Fruit fly (Drosophila melanogaster): ENCODE data around the gene SPE.

The SPE gene

dm6 chr3R:23674369-23674768 lies 11.7 kb upstream of the SPE start:
- TF ChIP-seq Gug (GFP tag; IDR thresholded peaks at IDR 0.05) (no peak), fkh (GFP tag; optimal IDR thresholded peaks at IDR 0.05) (no peak), fd85E (GFP tag; optimal IDR thresholded peaks at IDR 0.05) (no peak), Hr4 (GFP tag; optimal IDR thresholded peaks at IDR 0.05) (peak; percentile 37), Sox15 (GFP tag; optimal IDR thresholded peaks at IDR 0.05) (no peak), Sox14 (GFP tag; optimal IDR thresholded peaks at IDR 0.05) (no peak), CG8119 (GFP tag; IDR thresholded peaks at IDR 0.05) (peak; percentile 37; the same call in 1 of the 3 replicates), CG6854 (GFP tag; optimal IDR thresholded peaks at IDR 0.05) (no peak), topi (GFP tag; optimal IDR thresholded peaks at IDR 0.05) (peak; percentile 29), svp (GFP tag) (peak; percentile 76), salr (GFP tag; optimal IDR thresholded peaks at IDR 0.05) (no peak), CG34406 (GFP tag; optimal IDR thresholded peaks at IDR 0.05) (peak; percentile 44), Blimp-1 (GFP tag; optimal IDR thresholded peaks at IDR 0.05) (no peak), Lpt (GFP tag; optimal IDR thresholded peaks at IDR 0.05) (no peak), Hr39 (GFP tag; optimal IDR thresholded peaks at IDR 0.05) (peak; percentile 5), Ets96B (tag; optimal IDR thresholded peaks at IDR 0.05) (no peak), net (GFP tag; optimal IDR thresholded peaks at IDR 0.05) (peak; percentile 37), achi (GFP tag; optimal IDR thresholded peaks at IDR 0.05) (peak; percentile 19), CG4318 (GFP tag; optimal IDR thresholded peaks at IDR 0.05) (no peak), CG11294 (GFP tag; IDR thresholded peaks at IDR 0.05) (no peak), Met (GFP tag; optimal IDR thresholded peaks at IDR 0.05) (peak; percentile 32), CG32006 (GFP tag; optimal IDR thresholded peaks at IDR 0.05) (peak; percentile 58), pdm3 (GFP tag; optimal IDR thresholded peaks at IDR 0.05) (peak; percentile 35), Smox (GFP tag; optimal IDR thresholded peaks at IDR 0.05) (peak; percentile 38), CG15336 (GFP tag; IDR thresholded peaks at IDR 0.05) (peak; percentile 59), eg (GFP tag; IDR thresholded peaks at IDR 0.05) (0 out of 3 replicates have a peak, but pooled peaks have one; percentile 12), CG10631 (GFP tag; optimal IDR thresholded peaks at IDR 0.05) (no peak), lz (GFP tag; optimal IDR thresholded peaks at IDR 0.05) (peak; percentile 25), CG8632 (GFP tag; optimal IDR thresholded peaks at IDR 0.05) (peak; percentile 22), Eip75B (GFP tag; optimal IDR thresholded peaks at IDR 0.05) (peak; percentile 55), acj6 (GFP tag; optimal IDR thresholded peaks at IDR 0.05) (no peak), Ets21C (GFP tag; optimal IDR thresholded peaks at IDR 0.05) (no peak), fd59A (GFP tag; optimal IDR thresholded peaks at IDR 0.05) (no peak), CG10669 (GFP tag; optimal IDR thresholded peaks at IDR 0.05) (no peak), CG8319 (GFP tag; optimal IDR thresholded peaks at IDR 0.05) (no peak), CG6792 (GFP tag; optimal IDR thresholded peaks at IDR 0.05) (peak; percentile 42), Hr38 (GFP tag; optimal IDR thresholded peaks at IDR 0.05) (no peak), CG9139 (GFP tag; optimal IDR thresholded peaks at IDR 0.05) (no peak), CG3919 (GFP tag; optimal IDR thresholded peaks at IDR 0.05) (peak; percentile 1), CG16779 (tag; optimal IDR thresholded peaks at IDR 0.05) (no peak), ss (GFP tag; optimal IDR thresholded peaks at IDR 0.05) (no peak), CG11902 (GFP tag; optimal IDR thresholded peaks at IDR 0.05) (no peak), Sox102F (GFP tag; optimal IDR thresholded peaks at IDR 0.05) (peak; percentile 42), CG6163 (GFP tag; IDR thresholded peaks at IDR 0.05) (no peak), Eip78C (GFP tag) (peak; percentile 86), CG3032 (tag; optimal IDR thresholded peaks at IDR 0.05) (no peak), Eip93F (GFP tag; optimal IDR thresholded peaks at IDR 0.05) (no peak), CG6276 (GFP tag; optimal IDR thresholded peaks at IDR 0.05) (no peak), CG1621 (tag; optimal IDR thresholded peaks at IDR 0.05) (no peak), dsx (GFP tag; optimal IDR thresholded peaks at IDR 0.05; ENCODE audit: poor library complexity, severe bottlenecking) (no peak), OdsH (GFP tag; optimal IDR thresholded peaks at IDR 0.05) (peak; percentile 35), dac (GFP tag; optimal IDR thresholded peaks at IDR 0.05) (peak; percentile 24), spab (GFP tag; optimal IDR thresholded peaks at IDR 0.05) (no peak)

All from whole organism, prepupa.